Fruit fly (Drosophila melanogaster): ENCODE data around the gene pHCl-2.

The pHCl-2 gene

dm6 chr3R:31270783-31271427 lies 34.3 kb downstream of the pHCl-2 start (continued):
- TF ChIP-seq vri (GFP tag; optimal IDR thresholded peaks at IDR 0.05) (no peak), eg (GFP tag; IDR thresholded peaks at IDR 0.05) (no peak), Ets96B (tag; optimal IDR thresholded peaks at IDR 0.05) (no peak), CG8319 (GFP tag; optimal IDR thresholded peaks at IDR 0.05) (no peak), CG7368 (GFP tag; optimal IDR thresholded peaks at IDR 0.05) (no peak), pdm3 (GFP tag; optimal IDR thresholded peaks at IDR 0.05) (no peak), CG1621 (tag; optimal IDR thresholded peaks at IDR 0.05) (no peak), Smox (GFP tag; optimal IDR thresholded peaks at IDR 0.05) (no peak), Eip78C (GFP tag) (peak; percentile 55), Lpt (GFP tag; optimal IDR thresholded peaks at IDR 0.05) (no peak), esn (GFP tag; optimal IDR thresholded peaks at IDR 0.05) (peak; percentile 19)

DNA sequence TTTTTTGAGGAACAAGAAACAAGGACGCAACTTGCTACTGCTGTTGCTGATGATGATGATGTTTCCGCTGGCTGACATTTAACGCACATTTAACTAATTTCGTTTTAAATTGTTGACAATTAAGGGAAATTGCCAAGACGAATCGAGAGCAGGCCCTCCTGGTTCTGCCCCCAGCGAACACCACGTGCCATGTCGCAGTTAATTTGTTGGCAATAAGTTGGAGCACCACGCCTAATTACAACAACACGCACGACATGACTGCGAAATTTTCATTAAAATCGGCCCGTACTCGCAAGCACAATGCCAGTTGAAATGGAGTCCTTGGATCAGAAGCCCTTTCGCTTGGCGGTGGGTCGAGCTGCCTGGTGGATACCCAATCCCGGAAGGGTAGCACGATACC lies 39.8 kb downstream of the pHCl-2 start, which contains the start of gene ppk24:
ppk24 (plus strand) TSS at position 301 of the 400 bp plus-strand sequence.
- TF ChIP-seq dac (GFP tag; optimal IDR thresholded peaks at IDR 0.05) (no peak), spab (GFP tag; optimal IDR thresholded peaks at IDR 0.05) (no peak), fkh (GFP tag; optimal IDR thresholded peaks at IDR 0.05) (no peak), CG7368 (GFP tag; optimal IDR thresholded peaks at IDR 0.05) (no peak), lz (GFP tag; optimal IDR thresholded peaks at IDR 0.05) (no peak), CG10631 (GFP tag; optimal IDR thresholded peaks at IDR 0.05) (no peak), CG9139 (GFP tag; optimal IDR thresholded peaks at IDR 0.05) (no peak), CG4318 (GFP tag; optimal IDR thresholded peaks at IDR 0.05) (no peak), Hr39 (GFP tag; optimal IDR thresholded peaks at IDR 0.05) (no peak), Ets21C (GFP tag; optimal IDR thresholded peaks at IDR 0.05) (no peak), Hr38 (GFP tag; optimal IDR thresholded peaks at IDR 0.05) (no peak), Sox102F (GFP tag; optimal IDR thresholded peaks at IDR 0.05) (no peak), vri (GFP tag; optimal IDR thresholded peaks at IDR 0.05) (no peak), net (GFP tag; optimal IDR thresholded peaks at IDR 0.05) (no peak), CG10669 (GFP tag; optimal IDR thresholded peaks at IDR 0.05) (no peak), svp (GFP tag) (no peak), achi (GFP tag; optimal IDR thresholded peaks at IDR 0.05) (no peak), fd85E (GFP tag; optimal IDR thresholded peaks at IDR 0.05) (no peak), Sox14 (GFP tag; optimal IDR thresholded peaks at IDR 0.05) (no peak)

DNA sequence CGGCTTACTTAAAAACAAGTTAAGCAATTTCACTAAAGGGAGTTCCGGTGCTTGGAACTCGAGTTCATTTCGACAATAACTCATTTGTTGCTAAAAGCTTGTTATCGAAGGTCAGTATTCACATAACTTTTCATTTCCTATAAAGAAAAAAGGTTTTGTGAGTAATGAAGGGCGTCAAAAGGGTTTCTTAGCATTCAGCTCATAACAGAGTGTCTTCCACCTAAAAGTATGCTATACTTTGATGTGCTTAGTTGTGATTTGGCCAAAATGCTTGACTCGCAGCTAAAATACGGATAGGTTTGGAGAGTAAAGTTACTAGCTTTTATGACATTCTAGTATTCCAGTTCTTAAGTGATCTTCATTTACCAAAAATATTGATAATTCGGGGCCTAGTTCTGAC lies 41.2 kb downstream of the pHCl-2 start:
- TF ChIP-seq CG32006 (GFP tag; optimal IDR thresholded peaks at IDR 0.05) (no peak), CG11902 (GFP tag; optimal IDR thresholded peaks at IDR 0.05) (no peak), fd85E (GFP tag; optimal IDR thresholded peaks at IDR 0.05) (no peak), CG3032 (tag; optimal IDR thresholded peaks at IDR 0.05) (no peak), Sox102F (GFP tag; optimal IDR thresholded peaks at IDR 0.05) (no peak)

DNA sequence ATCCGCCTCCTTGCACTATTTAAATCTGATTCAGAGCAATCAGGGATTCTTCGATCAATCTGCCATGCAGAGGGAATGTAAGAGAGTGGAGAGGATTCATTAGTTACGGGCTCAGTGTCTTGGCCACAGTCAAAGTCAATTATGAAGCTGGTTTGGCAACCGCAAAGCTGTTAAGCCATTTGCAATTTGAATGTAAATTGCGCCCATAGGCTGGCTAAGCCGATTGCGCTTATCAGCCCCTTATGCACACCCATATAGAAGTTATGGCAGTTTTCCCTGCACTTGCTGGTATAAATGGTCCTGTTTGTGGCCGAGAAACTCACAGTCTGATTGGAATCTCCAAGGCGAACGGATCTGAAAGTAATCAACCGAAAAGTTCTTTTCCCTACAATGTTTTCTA lies 42.9 kb downstream of the pHCl-2 start, which contains the start of gene CAH5:
CAH5 (plus strand) TSS at position 301 of the 400 bp plus-strand sequence.
- TF ChIP-seq Eip78C (GFP tag), result no peak
- TF ChIP-seq CG6163 (GFP tag; IDR thresholded peaks at IDR 0.05), result no peak
- TF ChIP-seq esn (GFP tag; optimal IDR thresholded peaks at IDR 0.05), result no peak
- no peak for TF ChIP-seq topi (GFP tag; optimal IDR thresholded peaks at IDR 0.05)
- no peak for TF ChIP-seq Met (GFP tag; optimal IDR thresholded peaks at IDR 0.05)
- TF ChIP-seq svp (GFP tag), result no peak
- no peak for TF ChIP-seq cyc (GFP tag; optimal IDR thresholded peaks at IDR 0.05)
- TF ChIP-seq CG1621 (tag; optimal IDR thresholded peaks at IDR 0.05), result no peak
- no peak for TF ChIP-seq Hr38 (GFP tag; optimal IDR thresholded peaks at IDR 0.05)
- TF ChIP-seq Gug (GFP tag; IDR thresholded peaks at IDR 0.05), result no peak
- TF ChIP-seq dac (GFP tag; optimal IDR thresholded peaks at IDR 0.05), result no peak
- TF ChIP-seq fd85E (GFP tag; optimal IDR thresholded peaks at IDR 0.05), result no peak
- no peak for TF ChIP-seq CG34406 (GFP tag; optimal IDR thresholded peaks at IDR 0.05)
- no peak for TF ChIP-seq Lpt (GFP tag; optimal IDR thresholded peaks at IDR 0.05)
- no peak for TF ChIP-seq CG8119 (GFP tag; IDR thresholded peaks at IDR 0.05)
- TF ChIP-seq CG8319 (GFP tag; optimal IDR thresholded peaks at IDR 0.05), result no peak
- TF ChIP-seq CG8632 (GFP tag; optimal IDR thresholded peaks at IDR 0.05), result no peak
- no peak for TF ChIP-seq CG16779 (tag; optimal IDR thresholded peaks at IDR 0.05)
